Fruit fly (Drosophila melanogaster) whole organism, embryonic: ENCODE results near the gene CG32984.

Experiments
- Ada2b ChIP-seq: fragments of 200-800 bp; sonication (Bioruptor generic); IDR thresholded peaks from 2 replicates; pipeline ENCODE4 v1.3.6; 2022; ENCODE audit warnings: missing biosample characterization, missing genetic modification characterization
- Awh ChIP-seq: fragments of 200-800 bp; sonication (Bioruptor generic); IDR thresholded peaks from 2 replicates; pipeline ENCODE4, ENCODE4 v1.3.6; 2022; ENCODE audit warnings: missing biosample characterization, missing genetic modification characterization
- CG10267 ChIP-seq: fragments of 200-800 bp; sonication (Bioruptor generic); optimal IDR thresholded peaks from 2 replicates; lab custom pipeline; 2018; ENCODE audit warnings: missing biosample characterization, mild to moderate bottlenecking, missing genetic modification characterization, moderate library complexity
- CG11696 ChIP-seq: fragments of 200-800 bp; sonication (Bioruptor generic); IDR thresholded peaks from 2 replicates; pipeline ENCODE4 v1.3.6; 2022; ENCODE audit warnings: missing biosample characterization, missing genetic modification characterization
- CG12299 ChIP-seq: fragments of 200-800 bp; sonication (Bioruptor generic); optimal IDR thresholded peaks from 2 replicates; lab custom pipeline; 2018; ENCODE audit warnings: missing biosample characterization, mild to moderate bottlenecking, missing genetic modification characterization
- CG12391 ChIP-seq: fragments of 200-800 bp; sonication (Bioruptor generic); optimal IDR thresholded peaks from 3 replicates; lab custom pipeline; 2018; ENCODE audit warnings: missing biosample characterization, mild to moderate bottlenecking, missing genetic modification characterization, moderate library complexity
- CG12942 ChIP-seq: fragments of 200-800 bp; sonication (Bioruptor generic); optimal IDR thresholded peaks from 3 replicates; lab custom pipeline; 2016; ENCODE audit warnings: missing biosample characterization, missing genetic modification characterization
- CG13296 ChIP-seq: fragments of 200-800 bp; sonication (Bioruptor generic); optimal IDR thresholded peaks from 3 replicates; lab custom pipeline; 2018; ENCODE audit warnings: missing biosample characterization, mild to moderate bottlenecking, missing genetic modification characterization
- CG14667 ChIP-seq: fragments of 200-800 bp; sonication (Bioruptor generic); IDR thresholded peaks from 2 replicates; pipeline ENCODE4 v1.3.6; 2022; ENCODE audit warnings: missing biosample characterization, missing genetic modification characterization
- CG15073 ChIP-seq: fragments of 200-800 bp; sonication (Bioruptor generic); optimal IDR thresholded peaks from 2 replicates; lab custom pipeline; 2016; ENCODE audit warnings: missing biosample characterization, missing genetic modification characterization
- CG15601 ChIP-seq: fragments of 200-800 bp; sonication (Bioruptor generic); optimal IDR thresholded peaks from 3 replicates; lab custom pipeline; 2019; ENCODE audit warnings: missing biosample characterization, mild to moderate bottlenecking, missing genetic modification characterization, moderate library complexity
- CG15696 ChIP-seq: fragments of 200-800 bp; sonication (Bioruptor generic); optimal IDR thresholded peaks from 2 replicates; lab custom pipeline; 2019; ENCODE audit warnings: missing biosample characterization, mild to moderate bottlenecking, missing genetic modification characterization, moderate library complexity
- CG1603 ChIP-seq: fragments of 200-800 bp; sonication (Bioruptor generic); optimal IDR thresholded peaks from 2 replicates; lab custom pipeline; 2019; ENCODE audit warnings: missing biosample characterization, mild to moderate bottlenecking, missing genetic modification characterization, moderate library complexity
- CG2678 ChIP-seq: fragments of 200-800 bp; sonication (Bioruptor generic); optimal IDR thresholded peaks from 3 replicates; lab custom pipeline; 2019; ENCODE audit warnings: missing biosample characterization, mild to moderate bottlenecking, missing genetic modification characterization, moderate library complexity
- CG30020 ChIP-seq: fragments of 200-800 bp; optimal IDR thresholded peaks from 2 replicates; lab custom pipeline; 2019; ENCODE audit warnings: missing biosample characterization, mild to moderate bottlenecking, missing genetic modification characterization, moderate library complexity
- CG3281 ChIP-seq: fragments of 200-800 bp; sonication (Bioruptor generic); optimal IDR thresholded peaks from 3 replicates; lab custom pipeline; 2017; ENCODE audit warnings: missing biosample characterization, mild to moderate bottlenecking, missing genetic modification characterization
- CG34376 ChIP-seq: fragments of 200-800 bp; sonication (Bioruptor generic); optimal IDR thresholded peaks from 2 replicates; lab custom pipeline; 2018; ENCODE audit warnings: missing biosample characterization, mild to moderate bottlenecking, missing genetic modification characterization
- CG3995 ChIP-seq: fragments of 200-800 bp; sonication (Bioruptor generic); optimal IDR thresholded peaks from 3 replicates; lab custom pipeline; 2016; ENCODE audit warnings: missing biosample characterization, missing genetic modification characterization
- CG4617 ChIP-seq: fragments of 200-800 bp; sonication (Bioruptor generic); optimal IDR thresholded peaks from 3 replicates; lab custom pipeline; 2016; ENCODE audit warnings: missing biosample characterization, missing genetic modification characterization, borderline replicate concordance
- CG5953 ChIP-seq: fragments of 200-800 bp; sonication (Bioruptor generic); IDR thresholded peaks from 2 replicates; pipeline ENCODE4 v1.3.6; 2022; ENCODE audit warnings: missing biosample characterization, missing genetic modification characterization
- CG6175 ChIP-seq: fragments of 200-800 bp; sonication (Bioruptor generic); IDR thresholded peaks from 3 replicates; pipeline ENCODE4 v1.3.6; 2022; ENCODE audit warnings: missing biosample characterization, missing genetic modification characterization
- CG6683 ChIP-seq: fragments of 200-800 bp; sonication (Bioruptor generic); optimal IDR thresholded peaks from 2 replicates; lab custom pipeline; 2017; ENCODE audit warnings: missing biosample characterization, mild to moderate bottlenecking, missing genetic modification characterization, missing genetic modification reagents
- CG7372 ChIP-seq: fragments of 200-800 bp; sonication (Bioruptor generic); IDR thresholded peaks from 2 replicates; pipeline ENCODE4 v1.3.6; 2022; ENCODE audit warnings: missing biosample characterization, missing genetic modification characterization
- CG8924 ChIP-seq: fragments of 200-800 bp; optimal IDR thresholded peaks from 3 replicates; lab custom pipeline; 2019; ENCODE audit warnings: missing biosample characterization, mild to moderate bottlenecking, missing genetic modification characterization, moderate library complexity
- D19B ChIP-seq: fragments of 200-800 bp; sonication (Bioruptor generic); optimal IDR thresholded peaks from 2 replicates; lab custom pipeline; 2017; ENCODE audit warnings: missing biosample characterization, mild to moderate bottlenecking, missing genetic modification characterization
- Dll ChIP-seq: fragments of 200-800 bp; sonication (Bioruptor generic); IDR thresholded peaks from 4 replicates; pipeline ENCODE4 v1.3.6; 2022; ENCODE audit warnings: missing biosample characterization, missing genetic modification characterization; ENCODE audit not compliant: partially characterized antibody
- E2f1 ChIP-seq: fragments of 200-800 bp; sonication (Bioruptor generic); IDR thresholded peaks from 2 replicates; pipeline ENCODE4 v1.3.6; 2022; ENCODE audit warnings: missing biosample characterization, missing genetic modification characterization
- E2f2 ChIP-seq: fragments of 200-800 bp; sonication (Bioruptor generic); IDR thresholded peaks from 2 replicates; pipeline ENCODE4 v1.3.6; 2022; ENCODE audit warnings: missing biosample characterization, missing genetic modification characterization
- GATAe ChIP-seq: fragments of 200-800 bp; sonication (Bioruptor generic); conservative IDR thresholded peaks from 2 replicates; pipeline ENCODE4 v1.3.6; 2022; ENCODE audit warnings: missing biosample characterization, missing genetic modification characterization
- Med ChIP-seq: fragments of 200-800 bp; sonication (Bioruptor generic); peaks from one replicate; lab custom pipeline; 2016; ENCODE audit warnings: missing biosample characterization, missing genetic modification characterization, mild to moderate bottlenecking, inconsistent platforms, moderate library complexity
- Neu2 ChIP-seq: fragments of 200-800 bp; sonication (Bioruptor generic); optimal IDR thresholded peaks from 3 replicates; lab custom pipeline; 2016; ENCODE audit warnings: missing biosample characterization, missing genetic modification characterization, borderline replicate concordance
- Nf-YB ChIP-seq: fragments of 200-800 bp; sonication (Bioruptor generic); optimal IDR thresholded peaks from 3 replicates; lab custom pipeline; 2019; ENCODE audit warnings: missing biosample characterization, mild to moderate bottlenecking, missing genetic modification characterization, moderate library complexity
- Nf-YC ChIP-seq: fragments of 200-800 bp; optimal IDR thresholded peaks from 3 replicates; lab custom pipeline; 2019; ENCODE audit warnings: missing biosample characterization, mild to moderate bottlenecking, missing genetic modification characterization, moderate library complexity
- Rfx ChIP-seq: fragments of 200-800 bp; sonication (Bioruptor generic); IDR thresholded peaks from 2 replicates; pipeline ENCODE4 v1.3.6; 2022; ENCODE audit warnings: missing biosample characterization, missing genetic modification characterization
- ase ChIP-seq: fragments of 200-800 bp; sonication (Bioruptor generic); IDR thresholded peaks from 3 replicates; pipeline ENCODE4 v1.3.6; 2022; ENCODE audit warnings: missing biosample characterization, missing genetic modification characterization
- ci ChIP-seq: fragments of 200-800 bp; sonication (Bioruptor generic); IDR thresholded peaks from 3 replicates; pipeline ENCODE4 v1.3.6; 2022; ENCODE audit warnings: missing biosample characterization, missing genetic modification characterization
- dmrt99B ChIP-seq: fragments of 200-800 bp; sonication (Bioruptor generic); optimal IDR thresholded peaks from 2 replicates; lab custom pipeline; 2018; ENCODE audit warnings: missing biosample characterization, mild to moderate bottlenecking, missing genetic modification characterization, moderate library complexity
- fd3F ChIP-seq: fragments of 200-800 bp; sonication (Bioruptor generic); optimal IDR thresholded peaks from 2 replicates; lab custom pipeline; 2018; ENCODE audit warnings: missing biosample characterization, mild to moderate bottlenecking, missing genetic modification characterization, moderate library complexity
- luna ChIP-seq: fragments of 200-800 bp; sonication (Bioruptor generic); optimal IDR thresholded peaks from 2 replicates; lab custom pipeline; 2016; ENCODE audit warnings: missing biosample characterization, missing genetic modification characterization
- maf-S ChIP-seq: fragments of 200-800 bp; sonication (Bioruptor generic); optimal IDR thresholded peaks from 2 replicates; lab custom pipeline; 2016; ENCODE audit warnings: missing biosample characterization, missing genetic modification characterization
- mirr ChIP-seq: fragments of 200-800 bp; sonication (Bioruptor generic); optimal IDR thresholded peaks from 3 replicates; lab custom pipeline; 2018; ENCODE audit warnings: missing biosample characterization, mild to moderate bottlenecking, missing genetic modification characterization
- repo ChIP-seq: fragments of 200-800 bp; sonication (Bioruptor generic); optimal IDR thresholded peaks from 2 replicates; lab custom pipeline; 2016; ENCODE audit warnings: missing biosample characterization, missing genetic modification characterization
- slou ChIP-seq: fragments of 200-800 bp; sonication (Bioruptor generic); optimal IDR thresholded peaks from 3 replicates; lab custom pipeline; 2016; ENCODE audit warnings: missing biosample characterization, missing genetic modification characterization
- ssp ChIP-seq: fragments of 200-800 bp; sonication (Bioruptor generic); IDR thresholded peaks from 2 replicates; pipeline ENCODE4 v1.3.6; 2022; ENCODE audit warnings: missing biosample characterization, missing genetic modification characterization
- sug ChIP-seq: fragments of 200-800 bp; optimal IDR thresholded peaks from 2 replicates; lab custom pipeline; 2019; ENCODE audit warnings: missing biosample characterization, mild to moderate bottlenecking, missing genetic modification characterization, moderate library complexity
- ttk ChIP-seq: fragments of 200-800 bp; sonication (Bioruptor generic); IDR thresholded peaks from 2 replicates; pipeline ENCODE4 v2.1.2; 2022; ENCODE audit warnings: missing biosample characterization, missing genetic modification characterization
- unpg ChIP-seq: fragments of 200-800 bp; sonication (Bioruptor generic); optimal IDR thresholded peaks from 3 replicates; lab custom pipeline; 2018; ENCODE audit warnings: missing biosample characterization, mild to moderate bottlenecking, missing genetic modification characterization, moderate library complexity
- wek ChIP-seq: fragments of 200-800 bp; sonication (Bioruptor generic); optimal IDR thresholded peaks from 3 replicates; lab custom pipeline; 2018; ENCODE audit warnings: missing biosample characterization, mild to moderate bottlenecking, missing genetic modification characterization, moderate library complexity
- zfh1 ChIP-seq: fragments of 200-800 bp; sonication (Bioruptor generic); IDR thresholded peaks from 3 replicates; pipeline ENCODE4 v1.3.6; 2022; ENCODE audit warnings: missing biosample characterization, missing genetic modification characterization

Gene CG32984

DNA sequence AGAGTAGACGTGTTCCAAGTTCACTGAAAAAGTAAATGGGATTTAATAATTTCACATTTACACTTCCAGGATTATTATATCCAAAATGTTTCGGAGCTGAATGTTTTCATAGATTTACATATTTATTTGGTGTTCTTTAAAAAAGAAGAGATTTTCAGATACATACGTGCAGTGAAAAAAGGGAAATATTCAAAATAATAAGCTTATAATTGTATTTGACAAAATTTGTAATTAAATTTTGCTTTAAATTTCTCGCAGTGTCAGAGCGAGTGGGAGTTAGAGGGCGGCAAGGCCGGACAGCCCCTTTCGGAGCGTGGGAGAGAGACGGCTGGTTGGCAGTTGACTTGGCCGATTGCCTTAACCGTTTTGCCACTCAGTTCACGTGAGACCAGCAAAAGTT, 27.8 kb upstream of the CG32984 start, which contains the start of gene Tsp29Fb (continued):
- TF ChIP-seq CG12391 (tag; lab: Kevin White, UChicago) (peak; percentile 80), slou (GFP tag; lab: Kevin White, UChicago) (no peak), CG4617 (GFP tag; lab: Kevin White, UChicago) (peak; percentile 0), luna (GFP tag; lab: Kevin White, UChicago) (no peak), wek (no peak), mirr (GFP tag; lab: Kevin White, UChicago) (no peak), CG7372 (peak; percentile 66; the same call in 1 of the 2 replicates), ttk (GFP tag; lab: Robert Waterston, UW) (peak; percentile 51), zfh1 (GFP tag; lab: Robert Waterston, UW) (no peak)

DNA sequence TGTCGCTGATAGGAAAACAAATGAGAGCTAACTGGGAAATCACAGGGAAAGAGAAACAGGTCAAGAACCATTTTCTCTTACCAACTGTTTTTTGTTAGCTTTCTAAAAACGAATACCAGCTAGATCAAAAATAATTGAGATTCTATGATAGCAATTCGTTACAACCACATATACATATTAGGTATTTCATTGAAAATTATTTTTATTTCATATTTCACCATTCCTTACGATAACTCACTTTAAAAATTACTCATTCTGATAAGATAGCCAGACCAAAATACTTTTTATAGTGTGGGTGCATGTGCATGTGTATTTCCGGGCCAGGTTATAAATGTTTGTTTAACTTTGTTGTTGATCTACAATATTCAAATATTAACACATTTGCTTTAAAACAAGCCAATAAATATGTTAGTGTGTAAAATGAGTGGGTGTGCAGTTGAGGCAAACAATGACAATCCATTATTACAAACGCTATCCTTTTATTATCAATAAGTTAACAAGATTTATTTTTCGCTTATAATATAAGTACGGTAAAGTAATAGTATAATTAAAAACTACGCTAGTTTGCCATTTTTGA, 26.8 kb upstream of the CG32984 start:
- TF ChIP-seq CG4617 (GFP tag; lab: Kevin White, UChicago) (no peak), mirr (GFP tag; lab: Kevin White, UChicago) (peak; percentile 21), CG8924 (tag; lab: Kevin White, UChicago) (peak; percentile 5), unpg (GFP tag; lab: Kevin White, UChicago) (peak; percentile 41), maf-S (GFP tag; lab: Kevin White, UChicago) (no peak), CG34376 (GFP tag; lab: Kevin White, UChicago) (no peak), CG14667 (no peak), Dll (GFP tag; lab: Robert Waterston, UW) (no peak), Nf-YC (no peak), Ada2b (GFP tag; lab: Robert Waterston, UW) (no peak), CG6175 (GFP tag; lab: Robert Waterston, UW) (no peak), CG3995 (GFP tag; lab: Kevin White, UChicago) (no peak), CG15696 (tag; lab: Kevin White, UChicago) (no peak), ase (no peak), CG1603 (tag; lab: Kevin White, UChicago) (peak; percentile 17), Awh (GFP tag; lab: Robert Waterston, UW) (no peak), CG11696 (no peak), dmrt99B (tag; lab: Kevin White, UChicago) (peak; percentile 33), Med (GFP tag; lab: Kevin White, UChicago) (peak; percentile 69), CG12299 (tag; lab: Kevin White, UChicago) (peak; percentile 59), CG30020 (tag; lab: Kevin White, UChicago) (no peak), Neu2 (GFP tag; lab: Kevin White, UChicago) (no peak), CG2678 (peak; percentile 59), D19B (GFP tag; lab: Kevin White, UChicago) (no peak), ci (GFP tag; lab: Robert Waterston, UW) (no peak), Rfx (no peak), sug (tag; lab: Kevin White, UChicago) (no peak), CG12942 (no peak), CG3281 (GFP tag; lab: Kevin White, UChicago) (peak; percentile 7), GATAe (GFP tag; lab: Robert Waterston, UW) (no peak), fd3F (GFP tag; lab: Kevin White, UChicago) (peak; percentile 47), E2f2 (GFP tag; lab: Robert Waterston, UW) (no peak), CG6683 (GFP tag; lab: Kevin White, UChicago) (no peak), E2f1 (no peak), CG13296 (peak; percentile 54), CG5953 (no peak), CG10267 (tag; lab: Kevin White, UChicago) (no peak), ssp (no peak), CG15073 (no peak), CG15601 (tag; lab: Kevin White, UChicago) (peak; percentile 54), repo (no peak), Nf-YB (GFP tag; lab: Kevin White, UChicago) (no peak)
